Worm (Caenorhabditis elegans): ENCODE results near the gene C05C8.5.

Gene C05C8.5

DNA sequence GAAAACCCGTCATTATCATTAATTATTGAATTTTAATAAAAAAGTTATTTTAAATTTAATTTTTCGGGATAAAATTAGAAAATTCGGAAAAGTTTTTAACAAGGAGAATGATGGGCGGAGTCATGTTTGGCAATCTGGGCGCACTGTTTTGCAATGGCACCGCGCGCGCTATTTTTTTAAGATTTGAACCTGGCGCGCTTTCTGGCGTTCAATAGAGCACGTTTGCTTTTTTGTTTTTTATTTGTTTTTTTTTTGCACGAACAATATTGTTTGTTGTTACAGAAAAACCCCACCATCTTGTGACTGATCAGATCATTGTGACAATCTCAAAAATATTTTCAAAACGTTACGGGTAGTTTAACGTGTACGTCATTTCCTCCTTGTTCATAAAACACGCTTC is 2.5 kb upstream of the C05C8.5 start, which contains the start of gene hyls-1 (continued):
- TF ChIP-seq dpl-1 (GFP tag; optimal IDR thresholded peaks at IDR 0.05): peak; percentile 93
- TF ChIP-seq nhr-111 (GFP tag; optimal IDR thresholded peaks at IDR 0.05): no peak
- TF ChIP-seq lin-39 (tag; optimal IDR thresholded peaks at IDR 0.05): no peak
- peak; percentile 42; the same call in 1 of the 2 replicates for TF ChIP-seq arid-1 (GFP tag; conservative IDR thresholded peaks at IDR 0.05)
- TF ChIP-seq daf-16 (GFP tag; optimal IDR thresholded peaks at IDR 0.05): peak in 1 of 2 experiments; percentile 89
- peak; percentile 90 for TF ChIP-seq daf-16 (tag; optimal IDR thresholded peaks at IDR 0.05)
- peak; percentile 32 for TF ChIP-seq egl-27 (tag; optimal IDR thresholded peaks at IDR 0.05)
- TF ChIP-seq nhr-42 (GFP tag; IDR thresholded peaks at IDR 0.05): 0 out of 2 replicates have a peak, but pooled peaks have one; percentile 37

ce11 chrV:7237094-7237132 is 2.3 kb upstream of the C05C8.5 start, which contains the start of gene hpo-9:
TSS of gene hpo-9 (minus strand) at chrV:7237130.
- no peak for TF ChIP-seq lin-39 (tag; optimal IDR thresholded peaks at IDR 0.05)
- TF ChIP-seq nhr-111 (GFP tag; optimal IDR thresholded peaks at IDR 0.05): no peak
- no peak for TF ChIP-seq mdt-29 (GFP tag; IDR thresholded peaks at IDR 0.05)
- TF ChIP-seq tag-97 (GFP tag; IDR thresholded peaks at IDR 0.05): no peak
- TF ChIP-seq ZK337.2 (GFP tag; IDR thresholded peaks at IDR 0.05): no peak
- no peak for TF ChIP-seq sdz-12 (GFP tag; optimal IDR thresholded peaks at IDR 0.05)
- TF ChIP-seq nhr-28 (tag; optimal IDR thresholded peaks at IDR 0.05): no peak
- TF ChIP-seq lir-3 (tag; optimal IDR thresholded peaks at IDR 0.05): no peak
- no peak for TF ChIP-seq ceh-28 (tag; optimal IDR thresholded peaks at IDR 0.05)
- TF ChIP-seq nhr-6 (tag; optimal IDR thresholded peaks at IDR 0.05): no peak
- no peak for TF ChIP-seq lim-7 (GFP tag; IDR thresholded peaks at IDR 0.05)
- TF ChIP-seq fkh-10 (GFP tag; optimal IDR thresholded peaks at IDR 0.05): no peak
- TF ChIP-seq attf-4 (tag; optimal IDR thresholded peaks at IDR 0.05): no peak
- TF ChIP-seq dve-1 (tag; optimal IDR thresholded peaks at IDR 0.05; ENCODE audit: insufficient read depth): no peak

DNA sequence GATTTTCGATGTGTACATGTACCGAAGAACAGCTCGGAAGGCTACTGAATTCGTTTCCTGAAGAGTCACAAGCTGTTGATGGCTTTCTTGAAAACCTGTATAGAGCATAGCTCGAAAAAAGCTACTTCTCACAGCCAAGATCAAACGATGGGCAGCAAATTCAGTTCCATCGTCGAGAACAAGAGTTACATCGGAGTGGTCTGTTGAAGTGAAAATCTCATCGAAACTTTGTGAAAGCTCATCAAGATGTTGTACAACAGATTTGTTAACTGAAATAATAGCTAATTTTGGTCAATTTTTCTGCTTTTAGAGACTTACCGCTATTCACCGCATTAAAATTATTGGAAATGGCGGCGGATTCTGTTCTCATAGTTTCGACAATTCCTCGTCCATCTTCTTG is 2.1 kb upstream of the C05C8.5 start:
- peak; percentile 54 for TF ChIP-seq aha-1 (tag)
- TF ChIP-seq attf-4 (tag; optimal IDR thresholded peaks at IDR 0.05): no peak
- TF ChIP-seq lsy-2 (tag; optimal IDR thresholded peaks at IDR 0.05): no peak
- no peak for TF ChIP-seq snpc-1.2 (GFP tag; IDR thresholded peaks at IDR 0.05)

- TF ChIP-seq madf-9 (GFP tag; conservative IDR thresholded peaks at IDR 0.05) (no peak), aha-1 (tag) (peak; percentile 95)
These were observed 3.1 kb downstream of the C05C8.5 start for ce11 chrV:7231524-7231923.

DNA sequence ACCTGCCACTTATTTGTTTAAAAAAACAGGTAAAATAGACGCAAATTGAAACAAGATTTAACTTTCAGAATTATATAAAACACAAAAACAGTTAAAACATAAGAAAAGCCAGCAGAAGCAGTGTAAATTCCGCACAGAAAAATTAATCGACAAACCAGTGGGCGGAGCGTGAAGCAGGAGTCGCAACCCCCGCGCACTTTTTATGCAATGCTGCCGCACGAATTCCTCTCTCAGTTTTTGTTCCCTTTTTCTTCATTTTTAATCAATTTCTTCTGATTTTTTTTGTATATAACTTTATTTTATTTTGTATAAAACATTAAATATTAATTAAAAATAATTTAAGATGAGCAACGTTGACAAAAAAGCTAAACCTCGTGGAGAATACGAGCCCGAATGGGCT is 3.8 kb downstream of the C05C8.5 start, which contains the start of the genes gei-6 and krr-1:
TSS of gene gei-6 (minus strand) at position 2 of the 400 bp plus-strand sequence.
TSS of gene krr-1 (plus strand) at position 344 of the 400 bp plus-strand sequence.
- TF ChIP-seq lin-29 (GFP tag; IDR thresholded peaks at IDR 0.05): no peak
- TF ChIP-seq lin-1 (GFP tag; IDR thresholded peaks at IDR 0.05): no peak
- peak; percentile 62 for TF ChIP-seq mep-1 (tag; optimal IDR thresholded peaks at IDR 0.05)
- no peak for TF ChIP-seq mdl-1 (tag; optimal IDR thresholded peaks at IDR 0.05)
- peak; percentile 35 for TF ChIP-seq lin-15B (tag; optimal IDR thresholded peaks at IDR 0.05)
- TF ChIP-seq zip-2 (tag; optimal IDR thresholded peaks at IDR 0.05): no peak
- no peak for TF ChIP-seq daf-8 (GFP tag; IDR thresholded peaks at IDR 0.05)
- TF ChIP-seq daf-16 (GFP tag; optimal IDR thresholded peaks at IDR 0.05): no peak
- TF ChIP-seq daf-16 (tag; optimal IDR thresholded peaks at IDR 0.05): peak; percentile 24
- no peak for TF ChIP-seq attf-4 (tag; optimal IDR thresholded peaks at IDR 0.05)
- TF ChIP-seq nhr-6 (tag; optimal IDR thresholded peaks at IDR 0.05): no peak
- TF ChIP-seq arid-1 (GFP tag; conservative IDR thresholded peaks at IDR 0.05): 0 out of 2 replicates have a peak, but pooled peaks have one; percentile 45
- TF ChIP-seq dve-1 (tag; optimal IDR thresholded peaks at IDR 0.05; ENCODE audit: insufficient read depth): peak; percentile 46
- peak; percentile 25 for TF ChIP-seq rbr-2 (tag; optimal IDR thresholded peaks at IDR 0.05)
- peak; percentile 13 for TF ChIP-seq pqm-1 (tag; optimal IDR thresholded peaks at IDR 0.05)
- TF ChIP-seq duxl-1 (tag; optimal IDR thresholded peaks at IDR 0.05; ENCODE audit: poor library complexity): peak; percentile 28
- peak; percentile 65 for TF ChIP-seq dpl-1 (GFP tag; optimal IDR thresholded peaks at IDR 0.05)
- peak in 1 of 2 experiments; percentile 57 for TF ChIP-seq lsy-2 (tag; optimal IDR thresholded peaks at IDR 0.05)
- TF ChIP-seq F10B5.3 (tag; optimal IDR thresholded peaks at IDR 0.05): no peak
- TF ChIP-seq skn-1 (tag; optimal IDR thresholded peaks at IDR 0.05): no peak
- TF ChIP-seq madf-5 (GFP tag; IDR thresholded peaks at IDR 0.05): no peak
- no peak for TF ChIP-seq saeg-2 (GFP tag; IDR thresholded peaks at IDR 0.05)
- 0 out of 2 replicates have a peak, but pooled peaks have one; percentile 33 for TF ChIP-seq egl-43 (GFP tag; IDR thresholded peaks at IDR 0.05)
- TF ChIP-seq mes-2 (tag; optimal IDR thresholded peaks at IDR 0.05; ENCODE audit: poor library complexity, severe bottlenecking): peak; percentile 85
- TF ChIP-seq hmg-1.1 (GFP tag; IDR thresholded peaks at IDR 0.05): 0 out of 2 replicates have a peak, but pooled peaks have one; percentile 20
- no peak for TF ChIP-seq unc-62 (GFP tag; optimal IDR thresholded peaks at IDR 0.05 in 1 of 2)
- no peak for TF ChIP-seq unc-62 (tag; optimal IDR thresholded peaks at IDR 0.05)
- TF ChIP-seq unc-130 (GFP tag; optimal IDR thresholded peaks at IDR 0.05): peak; percentile 6
